Fruit fly (Drosophila melanogaster) whole organism, embryonic: ENCODE data around the gene ab.

Experiments used
- ATbp ChIP-seq: fragments of 200-800 bp; sonication (Bioruptor generic); optimal IDR thresholded peaks from 2 replicates; lab custom pipeline; 2017; ENCODE audit warnings: missing biosample characterization, mild to moderate bottlenecking, missing genetic modification characterization, missing genetic modification reagents
- Atf6 ChIP-seq: fragments of 200-800 bp; sonication (Bioruptor generic); IDR thresholded peaks from 2 replicates; pipeline ENCODE4 v1.3.6; 2022; ENCODE audit warnings: missing biosample characterization, missing genetic modification characterization
- Bdp1 ChIP-seq: fragments of 200-800 bp; sonication (Bioruptor generic); optimal IDR thresholded peaks from 3 replicates; lab custom pipeline; 2016; ENCODE audit warnings: missing biosample characterization, missing genetic modification characterization
- Bgb ChIP-seq: fragments of 200-800 bp; sonication (Bioruptor generic); IDR thresholded peaks from 2 replicates; pipeline ENCODE4 v1.3.6; 2022; ENCODE audit warnings: missing biosample characterization, missing genetic modification characterization; ENCODE audit not compliant: partially characterized antibody
- CG10274 ChIP-seq: fragments of 200-800 bp; sonication (Bioruptor generic); optimal IDR thresholded peaks from 3 replicates; lab custom pipeline; 2017; ENCODE audit warnings: missing biosample characterization, mild to moderate bottlenecking, missing genetic modification characterization
- CG10431 ChIP-seq: fragments of 200-800 bp; sonication (Bioruptor generic); optimal IDR thresholded peaks from 3 replicates; lab custom pipeline; 2018; ENCODE audit warnings: missing biosample characterization, mild to moderate bottlenecking, missing genetic modification characterization
- CG10959 ChIP-seq: fragments of 200-800 bp; sonication (Bioruptor generic); IDR thresholded peaks from 2 replicates; pipeline ENCODE4 v1.3.6; 2022; ENCODE audit warnings: missing biosample characterization, missing genetic modification characterization
- CG11085 ChIP-seq: fragments of 200-800 bp; sonication (Bioruptor generic); IDR thresholded peaks from 2 replicates; pipeline ENCODE4 v1.3.6; 2022; ENCODE audit warnings: missing biosample characterization, missing genetic modification characterization
- CG11560 ChIP-seq: fragments of 200-800 bp; sonication (Bioruptor generic); IDR thresholded peaks from 3 replicates; pipeline ENCODE4 v1.3.6; 2022; ENCODE audit warnings: missing biosample characterization, missing genetic modification characterization
- CG12155 ChIP-seq: fragments of 200-800 bp; sonication (Bioruptor generic); optimal IDR thresholded peaks from 3 replicates; lab custom pipeline; 2016; ENCODE audit warnings: missing biosample characterization, missing genetic modification characterization
- CG12659 ChIP-seq: fragments of 200-800 bp; sonication (Bioruptor generic); optimal IDR thresholded peaks from 3 replicates; lab custom pipeline; 2017; ENCODE audit warnings: mild to moderate bottlenecking, missing biosample characterization, missing genetic modification reagents, missing genetic modification characterization
- CG15479 ChIP-seq: fragments of 200-800 bp; sonication (Bioruptor generic); optimal IDR thresholded peaks from 3 replicates; lab custom pipeline; 2019; ENCODE audit warnings: missing biosample characterization, mild to moderate bottlenecking, missing genetic modification characterization, moderate library complexity
- CG15601 ChIP-seq: fragments of 200-800 bp; sonication (Bioruptor generic); optimal IDR thresholded peaks from 3 replicates; lab custom pipeline; 2019; ENCODE audit warnings: missing biosample characterization, mild to moderate bottlenecking, missing genetic modification characterization, moderate library complexity
- CG1647 ChIP-seq: fragments of 200-800 bp; sonication (Bioruptor generic); optimal IDR thresholded peaks from 3 replicates; lab custom pipeline; 2016; ENCODE audit warnings: missing biosample characterization, missing genetic modification characterization
- CG17385 ChIP-seq: fragments of 200-800 bp; sonication (Bioruptor generic); optimal IDR thresholded peaks from 3 replicates; lab custom pipeline; 2018; ENCODE audit warnings: missing biosample characterization, mild to moderate bottlenecking, missing genetic modification characterization
- CG18764 ChIP-seq: fragments of 200-800 bp; sonication (Bioruptor generic); optimal IDR thresholded peaks from 3 replicates; lab custom pipeline; 2016; ENCODE audit warnings: missing biosample characterization, missing genetic modification characterization
- CG2120 ChIP-seq: fragments of 200-800 bp; sonication (Bioruptor generic); optimal IDR thresholded peaks from 3 replicates; lab custom pipeline; 2016; ENCODE audit warnings: missing biosample characterization, missing genetic modification characterization
- CG33557 ChIP-seq: fragments of 200-800 bp; sonication (Bioruptor generic); optimal IDR thresholded peaks from 2 replicates; lab custom pipeline; 2019; ENCODE audit warnings: missing biosample characterization, mild to moderate bottlenecking, missing genetic modification characterization, moderate library complexity
- CG4328 ChIP-seq: fragments of 200-800 bp; sonication (Bioruptor generic); optimal IDR thresholded peaks from 3 replicates; lab custom pipeline; 2017; ENCODE audit warnings: missing biosample characterization, missing genetic modification reagents, missing genetic modification characterization
- CG6689 ChIP-seq: fragments of 200-800 bp; sonication (Bioruptor generic); IDR thresholded peaks from 2 replicates; pipeline ENCODE4 v1.3.6; 2022; ENCODE audit warnings: missing biosample characterization, missing genetic modification characterization
- CG7745 ChIP-seq: fragments of 200-800 bp; sonication (Bioruptor generic); optimal IDR thresholded peaks from 2 replicates; lab custom pipeline; 2018; ENCODE audit warnings: missing biosample characterization, mild to moderate bottlenecking, missing genetic modification characterization, moderate library complexity
- CG7839 ChIP-seq: fragments of 200-800 bp; sonication (Bioruptor generic); optimal IDR thresholded peaks from 3 replicates; lab custom pipeline; 2018; ENCODE audit warnings: missing biosample characterization, mild to moderate bottlenecking, missing genetic modification characterization, moderate library complexity
- CG7928 ChIP-seq: fragments of 200-800 bp; sonication (Bioruptor generic); optimal IDR thresholded peaks from 2 replicates; lab custom pipeline; 2017; ENCODE audit warnings: missing biosample characterization, mild to moderate bottlenecking, missing genetic modification characterization
- CG8388 ChIP-seq: fragments of 200-800 bp; sonication (Bioruptor generic); optimal IDR thresholded peaks from 2 replicates; lab custom pipeline; 2019; ENCODE audit warnings: missing biosample characterization, mild to moderate bottlenecking, missing genetic modification characterization, moderate library complexity
- CG8765 ChIP-seq: fragments of 200-800 bp; sonication (Bioruptor generic); IDR thresholded peaks from 2 replicates; pipeline ENCODE4 v1.3.6; 2022; ENCODE audit warnings: missing biosample characterization, missing genetic modification characterization
- CoRest ChIP-seq: fragments of 200-800 bp; sonication (Bioruptor generic); optimal IDR thresholded peaks from 3 replicates; lab custom pipeline; 2018; ENCODE audit warnings: missing biosample characterization, mild to moderate bottlenecking, missing genetic modification characterization, moderate library complexity
- Doc2 ChIP-seq: fragments of 200-800 bp; sonication (Bioruptor generic); IDR thresholded peaks from 2 replicates; pipeline ENCODE4 v1.3.6; 2022; ENCODE audit warnings: missing biosample characterization, missing genetic modification characterization
- E2f1 ChIP-seq: fragments of 200-800 bp; sonication (Bioruptor generic); IDR thresholded peaks from 2 replicates; pipeline ENCODE4 v1.3.6; 2022; ENCODE audit warnings: missing biosample characterization, missing genetic modification characterization
- Ets97D ChIP-seq: fragments of 200-800 bp; sonication (Bioruptor generic); optimal IDR thresholded peaks from 3 replicates; lab custom pipeline; 2016; ENCODE audit warnings: missing biosample characterization, missing genetic modification characterization
- Fer1 ChIP-seq: fragments of 200-800 bp; sonication (Bioruptor generic); optimal IDR thresholded peaks from 2 replicates; lab custom pipeline; 2017; ENCODE audit warnings: missing biosample characterization, mild to moderate bottlenecking, missing genetic modification characterization
- H15 ChIP-seq: fragments of 200-800 bp; sonication (Bioruptor generic); IDR thresholded peaks from 3 replicates; pipeline ENCODE4 v1.3.6; 2022; ENCODE audit warnings: missing biosample characterization, missing genetic modification characterization
- HLH3B ChIP-seq: fragments of 200-800 bp; sonication (Bioruptor generic); IDR thresholded peaks from 2 replicates; pipeline ENCODE4 v1.3.6; 2022; ENCODE audit warnings: missing biosample characterization, missing genetic modification characterization
- HmgZ ChIP-seq: fragments of 200-800 bp; sonication (Bioruptor generic); optimal IDR thresholded peaks from 2 replicates; lab custom pipeline; 2018; ENCODE audit warnings: missing biosample characterization, mild to moderate bottlenecking, missing genetic modification characterization
- Med ChIP-seq: fragments of 200-800 bp; sonication (Bioruptor generic); peaks from one replicate; lab custom pipeline; 2016; ENCODE audit warnings: missing biosample characterization, missing genetic modification characterization, mild to moderate bottlenecking, inconsistent platforms, moderate library complexity
- NK7.1 ChIP-seq: fragments of 200-800 bp; sonication (Bioruptor generic); optimal IDR thresholded peaks from 3 replicates; lab custom pipeline; 2016; ENCODE audit warnings: missing biosample characterization, missing genetic modification characterization
- Nf-YB ChIP-seq: fragments of 200-800 bp; sonication (Bioruptor generic); optimal IDR thresholded peaks from 3 replicates; lab custom pipeline; 2019; ENCODE audit warnings: missing biosample characterization, mild to moderate bottlenecking, missing genetic modification characterization, moderate library complexity
- Oaz ChIP-seq: fragments of 200-800 bp; sonication (Bioruptor generic); IDR thresholded peaks from 2 replicates; pipeline ENCODE4 v1.3.6; 2022; ENCODE audit warnings: missing biosample characterization, missing genetic modification characterization
- Rx ChIP-seq: fragments of 200-800 bp; sonication (Bioruptor generic); IDR thresholded peaks from 2 replicates; pipeline ENCODE4 v1.3.6; 2022; ENCODE audit warnings: missing biosample characterization, missing genetic modification characterization
- Sry-β ChIP-seq: fragments of 200-800 bp; sonication (Bioruptor generic); optimal IDR thresholded peaks from 2 replicates; lab custom pipeline; 2018; ENCODE audit warnings: missing biosample characterization, mild to moderate bottlenecking, missing genetic modification characterization, moderate library complexity
- btn ChIP-seq: fragments of 200-800 bp; sonication (Bioruptor generic); optimal IDR thresholded peaks from 2 replicates; lab custom pipeline; 2016; ENCODE audit warnings: missing biosample characterization, missing genetic modification characterization
- da ChIP-seq: fragments of 200-800 bp; sonication (Bioruptor generic); optimal IDR thresholded peaks from 2 replicates; lab custom pipeline; 2016; ENCODE audit warnings: missing biosample characterization, missing genetic modification characterization
- gro ChIP-seq: fragments of 200-800 bp; sonication (Bioruptor generic); optimal IDR thresholded peaks from 2 replicates; lab custom pipeline; 2016; ENCODE audit warnings: missing biosample characterization, missing genetic modification characterization
- insv ChIP-seq, 2 experiments: fragments of 200-800 bp; sonication (Bioruptor generic); optimal IDR thresholded peaks; 3 replicates each; lab custom pipeline; 2016 to 2018; ENCODE audit warnings: missing biosample characterization in 2 of 2, missing genetic modification characterization in 2 of 2
- jigr1 ChIP-seq: fragments of 200-800 bp; sonication (Bioruptor generic); IDR thresholded peaks from 3 replicates; pipeline ENCODE4 v1.3.6; 2022; ENCODE audit warnings: missing biosample characterization, missing genetic modification characterization
- mirr ChIP-seq: fragments of 200-800 bp; sonication (Bioruptor generic); optimal IDR thresholded peaks from 3 replicates; lab custom pipeline; 2018; ENCODE audit warnings: missing biosample characterization, mild to moderate bottlenecking, missing genetic modification characterization
- nerfin-1 ChIP-seq: fragments of 200-800 bp; sonication (Bioruptor generic); optimal IDR thresholded peaks from 3 replicates; lab custom pipeline; 2019; ENCODE audit warnings: missing biosample characterization, mild to moderate bottlenecking, missing genetic modification characterization, moderate library complexity
- nom ChIP-seq: fragments of 200-800 bp; sonication (Bioruptor generic); optimal IDR thresholded peaks from 2 replicates; lab custom pipeline; 2017; ENCODE audit warnings: missing biosample characterization, missing genetic modification characterization, mild to moderate bottlenecking, moderate library complexity, missing genetic modification reagents
- phol ChIP-seq: fragments of 200-800 bp; sonication (Bioruptor generic); optimal IDR thresholded peaks from 3 replicates; lab custom pipeline; 2018; ENCODE audit warnings: missing biosample characterization, mild to moderate bottlenecking, missing genetic modification characterization, moderate library complexity
- sc ChIP-seq, 3 experiments: fragments of >200 bp in 2 of 3; fragments of 200-800 bp in 1 of 3; sonication (Bioruptor generic) in 1 of 3; optimal IDR thresholded peaks; 2 replicates in 2 of 3; 3 replicates in 1 of 3; lab custom pipeline; 2017; ENCODE audit warnings: mild to moderate bottlenecking in 1 of 3, missing biosample characterization in 1 of 3, missing genetic modification characterization in 1 of 3, missing genetic modification reagents in 1 of 3
- vfl ChIP-seq: fragments of 200-800 bp; sonication (Bioruptor generic); optimal IDR thresholded peaks from 2 replicates; lab custom pipeline; 2016; ENCODE audit warnings: missing biosample characterization, missing genetic modification characterization
- zen2 ChIP-seq: fragments of 200-800 bp; sonication (Bioruptor generic); IDR thresholded peaks from 3 replicates; pipeline ENCODE4 v1.3.6; 2022; ENCODE audit warnings: missing biosample characterization, missing genetic modification characterization; ENCODE audit not compliant: partially characterized antibody

Gene ab

DNA sequence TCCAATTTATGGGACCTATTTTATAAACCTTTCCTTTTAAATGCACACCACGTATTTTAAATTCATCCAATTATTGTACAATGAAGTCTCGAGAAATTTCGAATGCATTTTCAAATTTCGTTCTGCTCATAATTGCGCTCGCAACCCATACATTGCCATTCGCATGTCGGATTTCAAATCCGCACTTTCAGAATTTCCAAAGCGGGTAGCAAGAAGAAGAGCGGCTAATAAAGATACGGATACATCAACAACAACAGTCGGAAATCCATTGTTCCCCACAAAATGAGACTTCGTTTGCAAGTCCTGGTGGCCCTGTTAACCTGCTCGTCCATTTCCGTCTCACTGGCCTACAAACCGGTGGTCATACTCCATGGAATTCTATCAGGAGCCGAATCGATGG, 69.6 kb downstream of the ab start, which contains the start of gene Ppt2 (continued):
- TF ChIP-seq CoRest (tag; lab: Kevin White, UChicago) (no peak), Bdp1 (no peak), gro (no peak), CG12659 (peak; percentile 49), Nf-YB (no peak), HLH3B (GFP tag; lab: Robert Waterston, UW) (no peak), CG8388 (GFP tag; lab: Kevin White, UChicago) (no peak), CG11085 (no peak), Sry-β (GFP tag; lab: Kevin White, UChicago) (no peak), CG10959 (GFP tag; lab: Robert Waterston, UW) (no peak), Rx (GFP tag; lab: Robert Waterston, UW) (no peak), CG1647 (GFP tag; lab: Kevin White, UChicago) (no peak), CG33557 (GFP tag; lab: Kevin White, UChicago) (no peak), Med (no peak), CG17385 (peak; percentile 99), Fer1 (GFP tag; lab: Kevin White, UChicago) (no peak), CG7839 (no peak), CG7745 (no peak), HmgZ (tag; lab: Kevin White, UChicago) (peak; percentile 83), NK7.1 (GFP tag; lab: Kevin White, UChicago) (no peak), Doc2 (no peak), Bgb (GFP tag; lab: Robert Waterston, UW) (no peak), CG2120 (GFP tag; lab: Kevin White, UChicago) (no peak), da (GFP tag; lab: Kevin White, UChicago) (no peak), CG7928 (GFP tag; lab: Kevin White, UChicago) (no peak), CG11560 (no peak), mirr (no peak), CG8765 (GFP tag; lab: Robert Waterston, UW) (no peak), Ets97D (GFP tag; lab: Kevin White, UChicago) (peak; percentile 52), CG15601 (no peak), CG12155 (no peak), CG10274 (no peak), insv (GFP tag; optimal IDR thresholded peaks at IDR 0.05; lab: Kevin White, UChicago) (no peak), btn (GFP tag; lab: Kevin White, UChicago) (no peak), phol (peak; percentile 31), sc (optimal IDR thresholded peaks at IDR 0.05; lab: Kevin White, UChicago) (no peak), sc (GFP tag; optimal IDR thresholded peaks at IDR 0.05; lab: Kevin White, UChicago) (no peak), CG4328 (GFP tag; lab: Kevin White, UChicago) (no peak), zen2 (no peak), E2f1 (GFP tag; lab: Robert Waterston, UW) (no peak), jigr1 (no peak), CG10431 (GFP tag; lab: Kevin White, UChicago) (no peak), ATbp (GFP tag; lab: Kevin White, UChicago) (no peak), H15 (GFP tag; lab: Robert Waterston, UW) (no peak), CG18764 (no peak), Oaz (no peak), CG6689 (GFP tag; lab: Robert Waterston, UW) (no peak), nerfin-1 (no peak), Atf6 (GFP tag; lab: Robert Waterston, UW) (no peak), nom (GFP tag; lab: Kevin White, UChicago) (no peak), CG15479 (GFP tag; lab: Kevin White, UChicago) (no peak), vfl (GFP tag; lab: Kevin White, UChicago) (no peak)
